Fruit fly (Drosophila melanogaster) whole organism, embryonic: ENCODE measurements around the gene CG13386.

Experiments
- Antp ChIP-seq: fragments of 200-800 bp; sonication (Bioruptor generic); optimal IDR thresholded peaks from 3 replicates; lab custom pipeline; 2016; ENCODE audit warnings: missing biosample characterization, missing genetic modification characterization
- CG11247 ChIP-seq: fragments of 200-800 bp; sonication (Bioruptor generic); IDR thresholded peaks from 2 replicates; pipeline ENCODE4 v1.3.6; 2022; ENCODE audit warnings: missing biosample characterization, missing genetic modification characterization
- CG12219 ChIP-seq: fragments of 200-800 bp; sonication (Bioruptor generic); optimal IDR thresholded peaks from 3 replicates; lab custom pipeline; 2018; ENCODE audit warnings: missing biosample characterization, mild to moderate bottlenecking, missing genetic modification characterization
- CG12236 ChIP-seq: fragments of 200-800 bp; sonication (Bioruptor generic); optimal IDR thresholded peaks from 2 replicates; lab custom pipeline; 2016; ENCODE audit warnings: missing biosample characterization, missing genetic modification characterization
- CG12391 ChIP-seq: fragments of 200-800 bp; sonication (Bioruptor generic); optimal IDR thresholded peaks from 3 replicates; lab custom pipeline; 2018; ENCODE audit warnings: missing biosample characterization, mild to moderate bottlenecking, missing genetic modification characterization, moderate library complexity
- CG13894 ChIP-seq: fragments of 200-800 bp; sonication (Bioruptor generic); optimal IDR thresholded peaks from 3 replicates; lab custom pipeline; 2018; ENCODE audit warnings: missing biosample characterization, mild to moderate bottlenecking, missing genetic modification characterization, moderate library complexity
- CG15011 ChIP-seq: fragments of 200-800 bp; sonication (Bioruptor generic); optimal IDR thresholded peaks from 3 replicates; lab custom pipeline; 2018; ENCODE audit warnings: missing biosample characterization, mild to moderate bottlenecking, missing genetic modification characterization
- CG15514 ChIP-seq: fragments of 200-800 bp; sonication (Bioruptor generic); optimal IDR thresholded peaks from 3 replicates; lab custom pipeline; 2017; ENCODE audit warnings: missing biosample characterization, missing genetic modification characterization, mild to moderate bottlenecking, moderate library complexity, missing genetic modification reagents
- CG15601 ChIP-seq: fragments of 200-800 bp; sonication (Bioruptor generic); optimal IDR thresholded peaks from 3 replicates; lab custom pipeline; 2019; ENCODE audit warnings: missing biosample characterization, mild to moderate bottlenecking, missing genetic modification characterization, moderate library complexity
- CG18262 ChIP-seq: fragments of 200-800 bp; optimal IDR thresholded peaks from 3 replicates; lab custom pipeline; 2019; ENCODE audit warnings: missing biosample characterization, mild to moderate bottlenecking, missing genetic modification characterization, moderate library complexity
- CG2116 ChIP-seq: fragments of 200-800 bp; sonication (Bioruptor generic); optimal IDR thresholded peaks from 3 replicates; lab custom pipeline; 2018; ENCODE audit warnings: missing biosample characterization, mild to moderate bottlenecking, missing genetic modification characterization
- CG2129 ChIP-seq: fragments of 200-800 bp; sonication (Bioruptor generic); IDR thresholded peaks from 2 replicates; pipeline ENCODE4 v1.3.6; 2022; ENCODE audit warnings: missing biosample characterization, missing genetic modification characterization; ENCODE audit not compliant: partially characterized antibody
- CG30403 ChIP-seq: fragments of 200-800 bp; sonication (Bioruptor generic); optimal IDR thresholded peaks from 3 replicates; lab custom pipeline; 2016; ENCODE audit warnings: missing biosample characterization, missing genetic modification characterization
- CG32772 ChIP-seq: fragments of 200-800 bp; sonication (Bioruptor generic); IDR thresholded peaks from 2 replicates; pipeline ENCODE4 v1.3.6; 2022; ENCODE audit warnings: missing biosample characterization, missing genetic modification characterization
- CG33213 ChIP-seq: fragments of 200-800 bp; sonication (Bioruptor generic); optimal IDR thresholded peaks from 3 replicates; lab custom pipeline; 2016; ENCODE audit warnings: missing biosample characterization, missing genetic modification characterization
- CG6175 ChIP-seq: fragments of 200-800 bp; sonication (Bioruptor generic); IDR thresholded peaks from 3 replicates; pipeline ENCODE4 v1.3.6; 2022; ENCODE audit warnings: missing biosample characterization, missing genetic modification characterization
- CG6272 ChIP-seq: fragments of 200-800 bp; sonication (Bioruptor generic); IDR thresholded peaks from 2 replicates; pipeline ENCODE4 v1.3.6; 2022; ENCODE audit warnings: missing biosample characterization, missing genetic modification characterization
- CG6654 ChIP-seq: fragments of 200-800 bp; sonication (Bioruptor generic); optimal IDR thresholded peaks from 2 replicates; lab custom pipeline; 2017; ENCODE audit warnings: missing biosample characterization, mild to moderate bottlenecking, missing genetic modification characterization
- CG7839 ChIP-seq: fragments of 200-800 bp; sonication (Bioruptor generic); optimal IDR thresholded peaks from 3 replicates; lab custom pipeline; 2018; ENCODE audit warnings: missing biosample characterization, mild to moderate bottlenecking, missing genetic modification characterization, moderate library complexity
- CG8359 ChIP-seq: fragments of 200-800 bp; sonication (Bioruptor generic); optimal IDR thresholded peaks from 2 replicates; lab custom pipeline; 2017; ENCODE audit warnings: missing biosample characterization, mild to moderate bottlenecking, missing genetic modification characterization, borderline replicate concordance
- CG8944 ChIP-seq: fragments of 200-800 bp; sonication (Bioruptor generic); optimal IDR thresholded peaks from 3 replicates; lab custom pipeline; 2016; ENCODE audit warnings: missing biosample characterization, missing genetic modification characterization
- Chrac-16 ChIP-seq: fragments of 200-800 bp; sonication (Bioruptor generic); optimal IDR thresholded peaks from 3 replicates; lab custom pipeline; 2016; ENCODE audit warnings: missing biosample characterization, missing genetic modification characterization
- CoRest ChIP-seq: fragments of 200-800 bp; sonication (Bioruptor generic); optimal IDR thresholded peaks from 3 replicates; lab custom pipeline; 2018; ENCODE audit warnings: missing biosample characterization, mild to moderate bottlenecking, missing genetic modification characterization, moderate library complexity
- H2.0 ChIP-seq: fragments of 200-800 bp; sonication (Bioruptor generic); IDR thresholded peaks from 2 replicates; pipeline ENCODE4 v1.3.6; 2022; ENCODE audit warnings: missing biosample characterization, missing genetic modification characterization
- HHEX ChIP-seq: fragments of 200-800 bp; sonication (Bioruptor generic); optimal IDR thresholded peaks from 3 replicates; lab custom pipeline; 2017; ENCODE audit warnings: missing biosample characterization, mild to moderate bottlenecking, missing genetic modification characterization, missing genetic modification reagents
- HmgZ ChIP-seq: fragments of 200-800 bp; sonication (Bioruptor generic); optimal IDR thresholded peaks from 2 replicates; lab custom pipeline; 2018; ENCODE audit warnings: missing biosample characterization, mild to moderate bottlenecking, missing genetic modification characterization
- Hr39 ChIP-seq: fragments of >200 bp; optimal IDR thresholded peaks from 2 replicates; lab custom pipeline; 2017
- MTF-1 ChIP-seq: fragments of 200-800 bp; sonication (Bioruptor generic); optimal IDR thresholded peaks from 2 replicates; lab custom pipeline; 2018; ENCODE audit warnings: missing biosample characterization, mild to moderate bottlenecking, missing genetic modification characterization, borderline replicate concordance
- NFAT ChIP-seq: fragments of 200-800 bp; sonication (Bioruptor generic); IDR thresholded peaks from 2 replicates; pipeline ENCODE4 v1.3.6; 2022; ENCODE audit warnings: missing biosample characterization, missing genetic modification characterization
- PHDP ChIP-seq: fragments of 200-800 bp; sonication (Bioruptor generic); optimal IDR thresholded peaks from 3 replicates; lab custom pipeline; 2018; ENCODE audit warnings: missing biosample characterization, mild to moderate bottlenecking, missing genetic modification characterization, moderate library complexity
- Side ChIP-seq: fragments of 200-800 bp; sonication (Bioruptor generic); optimal IDR thresholded peaks from 2 replicates; lab custom pipeline; 2016; ENCODE audit warnings: missing biosample characterization, missing genetic modification characterization
- Six4 ChIP-seq: fragments of 200-800 bp; sonication (Bioruptor generic); optimal IDR thresholded peaks from 2 replicates; lab custom pipeline; 2016; ENCODE audit warnings: missing biosample characterization, missing genetic modification characterization
- Sox102F ChIP-seq: fragments of 200-800 bp; sonication (Bioruptor generic); optimal IDR thresholded peaks from 2 replicates; lab custom pipeline; 2018; ENCODE audit warnings: missing biosample characterization, mild to moderate bottlenecking, missing genetic modification characterization, moderate library complexity
- ac ChIP-seq: fragments of 200-800 bp; sonication (Bioruptor generic); optimal IDR thresholded peaks from 3 replicates; lab custom pipeline; 2017; ENCODE audit warnings: missing biosample characterization, mild to moderate bottlenecking, missing genetic modification characterization
- ara ChIP-seq: fragments of 200-800 bp; sonication (Bioruptor generic); IDR thresholded peaks from 2 replicates; pipeline ENCODE4 v1.3.6; 2022; ENCODE audit warnings: missing biosample characterization, missing genetic modification characterization
- dimm ChIP-seq: fragments of 200-800 bp; sonication (Bioruptor generic); IDR thresholded peaks from 2 replicates; pipeline ENCODE4 v1.3.6; 2022; ENCODE audit warnings: missing biosample characterization, missing genetic modification characterization
- fd64A ChIP-seq: fragments of 200-800 bp; sonication (Bioruptor generic); optimal IDR thresholded peaks from 3 replicates; lab custom pipeline; 2018; ENCODE audit warnings: missing biosample characterization, mild to moderate bottlenecking, missing genetic modification characterization
- grn ChIP-seq: fragments of 200-800 bp; sonication (Bioruptor generic); optimal IDR thresholded peaks from 3 replicates; lab custom pipeline; 2017; ENCODE audit warnings: missing biosample characterization, missing genetic modification characterization
- ham ChIP-seq: fragments of 200-800 bp; sonication (Bioruptor generic); IDR thresholded peaks from 2 replicates; pipeline ENCODE4 v1.3.6; 2022; ENCODE audit warnings: missing biosample characterization, missing genetic modification characterization
- hbn ChIP-seq: fragments of 200-800 bp; sonication (Bioruptor generic); IDR thresholded peaks from 2 replicates; pipeline ENCODE4 v1.3.6; 2022; ENCODE audit warnings: missing biosample characterization, missing genetic modification characterization; ENCODE audit not compliant: partially characterized antibody
- lmd ChIP-seq: fragments of 200-800 bp; sonication (Bioruptor generic); IDR thresholded peaks from 2 replicates; pipeline ENCODE4 v1.3.6; 2022; ENCODE audit warnings: missing biosample characterization, missing genetic modification characterization
- org-1 ChIP-seq: fragments of 200-800 bp; sonication (Bioruptor generic); optimal IDR thresholded peaks from 2 replicates; lab custom pipeline; 2017; ENCODE audit warnings: missing biosample characterization, missing genetic modification characterization
- prd ChIP-seq, 3 experiments: fragments of >200 bp in 2 of 3; fragments of 200-800 bp in 1 of 3; sonication (Bioruptor generic) in 1 of 3; optimal IDR thresholded peaks in 2 of 3; IDR thresholded peaks in 1 of 3; 2 replicates in 2 of 3; 3 replicates in 1 of 3; pipeline versions ENCODE4 v1.3.6 to Lab custom; 2017 to 2022; ENCODE audit warnings: missing biosample characterization in 1 of 3, missing genetic modification characterization in 1 of 3
- row ChIP-seq: fragments of 200-800 bp; sonication (Bioruptor generic); IDR thresholded peaks from 3 replicates; pipeline ENCODE4 v1.3.6; 2022; ENCODE audit warnings: missing biosample characterization, missing genetic modification characterization
- run ChIP-seq: fragments of 200-800 bp; sonication (Bioruptor generic); optimal IDR thresholded peaks from 3 replicates; lab custom pipeline; 2018; ENCODE audit warnings: missing biosample characterization, mild to moderate bottlenecking, missing genetic modification characterization
- sc ChIP-seq, 3 experiments: fragments of >200 bp in 2 of 3; fragments of 200-800 bp in 1 of 3; sonication (Bioruptor generic) in 1 of 3; optimal IDR thresholded peaks; 2 replicates in 2 of 3; 3 replicates in 1 of 3; lab custom pipeline; 2017; ENCODE audit warnings: mild to moderate bottlenecking in 1 of 3, missing biosample characterization in 1 of 3, missing genetic modification characterization in 1 of 3, missing genetic modification reagents in 1 of 3
- slbo ChIP-seq: fragments of 200-800 bp; sonication (Bioruptor generic); IDR thresholded peaks from 2 replicates; pipeline ENCODE4 v1.3.6; 2022; ENCODE audit warnings: missing biosample characterization, missing genetic modification characterization
- sqz ChIP-seq: fragments of 200-800 bp; sonication (Bioruptor generic); optimal IDR thresholded peaks from 3 replicates; lab custom pipeline; 2018; ENCODE audit warnings: missing biosample characterization, mild to moderate bottlenecking, missing genetic modification characterization
- zen ChIP-seq: fragments of 200-800 bp; sonication (Bioruptor generic); optimal IDR thresholded peaks from 3 replicates; lab custom pipeline; 2018; ENCODE audit warnings: missing biosample characterization, mild to moderate bottlenecking, missing genetic modification characterization, moderate library complexity

CG13386 gene

DNA sequence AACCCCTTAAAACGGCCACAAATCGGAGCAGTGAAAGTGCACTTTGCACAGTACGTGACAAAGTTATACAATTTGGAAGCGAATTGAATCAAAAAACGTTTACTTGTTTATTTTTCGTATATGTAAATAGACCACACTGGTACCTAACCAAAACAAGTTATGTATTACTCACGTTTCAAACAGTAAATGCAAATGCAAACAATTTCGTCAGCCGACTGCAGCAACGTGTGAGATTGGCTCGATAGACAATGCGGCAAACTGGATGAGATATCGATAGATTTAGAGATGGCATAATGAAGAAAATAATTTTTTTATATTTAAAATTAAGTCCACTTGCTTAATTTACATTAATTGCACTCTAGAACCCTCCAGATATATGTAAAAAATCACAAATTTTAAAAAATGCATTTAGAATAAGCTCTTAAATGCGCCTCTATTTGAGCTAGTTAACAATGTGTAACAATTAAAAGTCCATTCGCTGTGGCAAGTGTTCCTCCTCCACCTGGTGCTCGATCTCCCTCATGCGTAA is 17.2 kb upstream of the CG13386 start, which contains the start of gene AlaRS (continued):
- no peak for TF ChIP-seq Antp (GFP tag; lab: Kevin White, UChicago)
- no peak for TF ChIP-seq CG32772
- peak; percentile 57 for TF ChIP-seq hbn (GFP tag; lab: Robert Waterston, UW)
- no peak for TF ChIP-seq CG11247 (GFP tag; lab: Robert Waterston, UW)
- TF ChIP-seq ac (GFP tag; lab: Kevin White, UChicago), result no peak
- no peak for TF ChIP-seq ham (GFP tag; lab: Robert Waterston, UW)
- TF ChIP-seq CG12391 (tag; lab: Kevin White, UChicago), result peak; percentile 67
- peak; percentile 31 for TF ChIP-seq Sox102F (GFP tag; lab: Kevin White, UChicago)
- peak; percentile 47 for TF ChIP-seq PHDP (tag; lab: Kevin White, UChicago)
- peak; percentile 42 for TF ChIP-seq CoRest (tag; lab: Kevin White, UChicago)
- peak; percentile 16 for TF ChIP-seq CG15601 (tag; lab: Kevin White, UChicago)
- TF ChIP-seq slbo (GFP tag; lab: Robert Waterston, UW), result peak; percentile 37; the same call in 1 of the 2 replicates
- no peak for TF ChIP-seq org-1 (GFP tag; lab: Kevin White, UChicago)
- TF ChIP-seq CG13894 (tag; lab: Kevin White, UChicago), result no peak
- peak; percentile 53 for TF ChIP-seq CG18262 (tag; lab: Kevin White, UChicago)
- TF ChIP-seq run (tag; lab: Kevin White, UChicago), result no peak
- no peak for TF ChIP-seq fd64A (GFP tag; lab: Kevin White, UChicago)
- TF ChIP-seq zen (tag; lab: Kevin White, UChicago), result peak; percentile 25
- TF ChIP-seq dimm (GFP tag; lab: Robert Waterston, UW), result no peak
- no peak for TF ChIP-seq MTF-1 (GFP tag; lab: Kevin White, UChicago)
- TF ChIP-seq Side, result no peak
- TF ChIP-seq Six4 (GFP tag; lab: Kevin White, UChicago), result peak; percentile 18
- no peak for TF ChIP-seq CG8359 (GFP tag; lab: Kevin White, UChicago)
- TF ChIP-seq sc (optimal IDR thresholded peaks at IDR 0.05; lab: Kevin White, UChicago), result no peak
- no peak for TF ChIP-seq sc (GFP tag; optimal IDR thresholded peaks at IDR 0.05; lab: Kevin White, UChicago)
- no peak for TF ChIP-seq CG6654 (GFP tag; lab: Kevin White, UChicago)
- TF ChIP-seq sqz (GFP tag; lab: Kevin White, UChicago), result peak; percentile 14
- TF ChIP-seq CG6175 (GFP tag; lab: Robert Waterston, UW), result no peak
- TF ChIP-seq CG6272, result no peak
- TF ChIP-seq Chrac-16 (GFP tag; lab: Kevin White, UChicago), result peak; percentile 16
- TF ChIP-seq ara (GFP tag; lab: Robert Waterston, UW), result no peak
- TF ChIP-seq CG15514, result peak; percentile 84
- no peak for TF ChIP-seq H2.0 (GFP tag; lab: Robert Waterston, UW)
- TF ChIP-seq CG8944 (GFP tag; lab: Kevin White, UChicago), result no peak
- TF ChIP-seq CG7839 (tag; lab: Kevin White, UChicago), result peak; percentile 46
- no peak for TF ChIP-seq CG33213 (GFP tag; lab: Kevin White, UChicago)
- TF ChIP-seq lmd, result 0 out of 2 replicates have a peak, but pooled peaks have one; percentile 14
- TF ChIP-seq NFAT (GFP tag; lab: Robert Waterston, UW), result no peak
- peak; percentile 15 for TF ChIP-seq HHEX (GFP tag; lab: Kevin White, UChicago)
- TF ChIP-seq CG12236 (GFP tag; lab: Kevin White, UChicago), result no peak
- peak; percentile 3 for TF ChIP-seq CG12219 (GFP tag; lab: Kevin White, UChicago)
- TF ChIP-seq CG15011 (GFP tag; lab: Kevin White, UChicago), result no peak
- peak; percentile 79 for TF ChIP-seq row (GFP tag; lab: Robert Waterston, UW)
- TF ChIP-seq CG2116 (GFP tag; lab: Kevin White, UChicago), result peak; percentile 81
- TF ChIP-seq grn, result no peak
- peak; percentile 29 for TF ChIP-seq HmgZ (tag; lab: Kevin White, UChicago)
- TF ChIP-seq CG30403 (GFP tag; lab: Kevin White, UChicago), result peak; percentile 58
- no peak for TF ChIP-seq Hr39 (lab: Kevin White, UChicago)
- TF ChIP-seq CG2129 (GFP tag; lab: Robert Waterston, UW), result peak; percentile 35
- no peak for TF ChIP-seq prd (optimal IDR thresholded peaks at IDR 0.05; lab: Kevin White, UChicago)
- TF ChIP-seq prd (GFP tag; IDR thresholded peaks at IDR 0.05; lab: Robert Waterston, UW), result 0 out of 3 replicates have a peak, but pooled peaks have one; percentile 7
